Worm (Caenorhabditis elegans): Measurements from ENCODE around the gene lsm-1.

DNA sequence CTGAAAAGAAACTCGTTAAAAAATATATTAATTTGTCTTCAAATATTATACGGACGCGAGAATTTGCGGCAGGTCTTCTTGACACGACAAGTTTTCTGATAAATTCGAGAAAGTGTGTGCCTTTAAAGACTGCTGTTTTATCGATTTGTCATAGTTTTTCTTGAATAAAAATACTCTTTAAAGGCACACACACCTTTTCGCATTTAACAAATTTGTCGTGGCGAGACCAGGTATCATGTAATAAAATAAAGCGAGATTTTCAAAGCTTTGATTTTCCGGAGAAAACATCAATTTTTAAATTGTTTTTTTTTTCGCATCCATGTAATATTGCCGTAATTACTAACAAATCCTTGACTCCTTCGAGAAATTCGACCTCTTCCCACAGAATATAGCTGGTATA lies 25.6 kb upstream of the lsm-1 start:
- TF ChIP-seq nhr-237 (tag; optimal IDR thresholded peaks at IDR 0.05) (no peak), drap-1 (GFP tag; optimal IDR thresholded peaks at IDR 0.05) (no peak), zip-8 (tag; optimal IDR thresholded peaks at IDR 0.05) (no peak), mep-1 (tag; optimal IDR thresholded peaks at IDR 0.05) (no peak), M03D4.4 (tag; optimal IDR thresholded peaks at IDR 0.05) (no peak), unc-62 (GFP tag; optimal IDR thresholded peaks at IDR 0.05) (no peak), snpc-4 (tag; optimal IDR thresholded peaks at IDR 0.05) (no peak), elt-1 (tag; optimal IDR thresholded peaks at IDR 0.05; ENCODE audit: borderline replicate concordance, insufficient read depth) (no peak), nhr-12 (tag; optimal IDR thresholded peaks at IDR 0.05) (no peak), blmp-1 (tag; optimal IDR thresholded peaks at IDR 0.05) (no peak), mab-5 (tag; optimal IDR thresholded peaks at IDR 0.05) (no peak), lin-13 (tag; optimal IDR thresholded peaks at IDR 0.05) (no peak), unc-39 (tag; optimal IDR thresholded peaks at IDR 0.05) (no peak)

Data from whole organism, mixed stage, embryonic.